Worm (Caenorhabditis elegans) whole organism, mixed stage, embryonic: ENCODE results near the gene D2045.7.

Experiments
- M03D4.4 ChIP-seq: sonication (generic microtip); optimal IDR thresholded peaks from 2 replicates; lab custom pipeline; 2017; ENCODE audit warnings: mild to moderate bottlenecking, missing genetic modification characterization, missing compliant biosample characterization
- bed-3 ChIP-seq: fragments of 200-800 bp; sonication (Bioruptor generic); optimal IDR thresholded peaks from 3 replicates; lab custom pipeline; 2018; ENCODE audit warnings: mild to moderate bottlenecking, missing genetic modification characterization, moderate library complexity, missing compliant biosample characterization
- blmp-1 ChIP-seq: fragments of 150-350 bp; optimal IDR thresholded peaks from 2 replicates; lab custom pipeline; 2014; ENCODE audit warnings: missing biosample characterization, missing genetic modification characterization
- ceh-39 ChIP-seq: fragments of 150-350 bp; optimal IDR thresholded peaks from 2 replicates; lab custom pipeline; 2014; ENCODE audit warnings: missing biosample characterization, missing genetic modification characterization
- ceh-83 ChIP-seq: fragments of 200-800 bp; sonication (Bioruptor generic); optimal IDR thresholded peaks from 2 replicates; lab custom pipeline; 2018; ENCODE audit warnings: mild to moderate bottlenecking, missing genetic modification characterization, missing compliant biosample characterization
- ces-1 ChIP-seq: fragments of 150-350 bp; optimal IDR thresholded peaks from 2 replicates; lab custom pipeline; 2014; ENCODE audit warnings: missing biosample characterization, missing genetic modification reagents, missing genetic modification characterization
- cnd-1 ChIP-seq: fragments of 200-800 bp; sonication (Bioruptor generic); optimal IDR thresholded peaks from 2 replicates; lab custom pipeline; 2018; ENCODE audit warnings: mild to moderate bottlenecking, missing genetic modification characterization, missing compliant biosample characterization
- drap-1 ChIP-seq: fragments of 200-800 bp; sonication (Bioruptor generic); optimal IDR thresholded peaks from 3 replicates; lab custom pipeline; 2018; ENCODE audit warnings: mild to moderate bottlenecking, missing genetic modification characterization, missing compliant biosample characterization
- elt-1 ChIP-seq: sonication (generic microtip); optimal IDR thresholded peaks from 2 replicates; lab custom pipeline; 2017; ENCODE audit warnings: missing genetic modification characterization, mild to moderate bottlenecking, missing compliant biosample characterization, antibody characterized with exemption, moderate library complexity, borderline replicate concordance; ENCODE audit not compliant: insufficient read depth
- elt-3 ChIP-seq: fragments of 150-350 bp; optimal IDR thresholded peaks from 2 replicates; lab custom pipeline; 2014; ENCODE audit warnings: missing biosample characterization, missing genetic modification characterization
- flh-1 ChIP-seq: fragments of 200-800 bp; sonication (Bioruptor generic); optimal IDR thresholded peaks from 2 replicates; lab custom pipeline; 2018; ENCODE audit warnings: mild to moderate bottlenecking, missing genetic modification characterization, moderate library complexity, missing compliant biosample characterization
- ham-2 ChIP-seq: fragments of 200-800 bp; sonication (Bioruptor generic); optimal IDR thresholded peaks from 2 replicates; lab custom pipeline; 2018; ENCODE audit warnings: mild to moderate bottlenecking, missing genetic modification characterization, missing compliant biosample characterization
- hlh-1 ChIP-seq: fragments of 150-350 bp; optimal IDR thresholded peaks from 2 replicates; lab custom pipeline; 2014; ENCODE audit warnings: missing biosample characterization, missing genetic modification reagents, missing genetic modification characterization
- lin-13 ChIP-seq: fragments of 150-350 bp; optimal IDR thresholded peaks from 2 replicates; lab custom pipeline; 2014; ENCODE audit warnings: missing biosample characterization, missing genetic modification characterization
- lin-32 ChIP-seq: fragments of 200-800 bp; sonication (Bioruptor generic); optimal IDR thresholded peaks from 2 replicates; lab custom pipeline; 2018; ENCODE audit warnings: mild to moderate bottlenecking, missing genetic modification characterization, missing compliant biosample characterization
- lsy-2 ChIP-seq: fragments of 150-350 bp; optimal IDR thresholded peaks from 2 replicates; lab custom pipeline; 2014; ENCODE audit warnings: missing biosample characterization, missing genetic modification characterization
- mab-5 ChIP-seq: fragments of 150-350 bp; optimal IDR thresholded peaks from 2 replicates; lab custom pipeline; 2014; ENCODE audit warnings: missing biosample characterization, missing genetic modification characterization
- mep-1 ChIP-seq: fragments of 150-350 bp; optimal IDR thresholded peaks from 2 replicates; lab custom pipeline; 2017; ENCODE audit warnings: missing biosample characterization, missing genetic modification reagents, missing genetic modification characterization, inconsistent platforms
- mls-2 ChIP-seq: sonication (generic microtip); optimal IDR thresholded peaks from 2 replicates; lab custom pipeline; 2016; ENCODE audit warnings: mild to moderate bottlenecking, missing genetic modification characterization, moderate library complexity, missing compliant biosample characterization
- nhr-2 ChIP-seq: fragments of 150-350 bp; optimal IDR thresholded peaks from 2 replicates; lab custom pipeline; 2014; ENCODE audit warnings: missing biosample characterization, missing genetic modification characterization
- nhr-237 ChIP-seq: fragments of 150-350 bp; optimal IDR thresholded peaks from 2 replicates; lab custom pipeline; 2014; ENCODE audit warnings: missing biosample characterization, missing genetic modification characterization
- nhr-28 ChIP-seq: fragments of 150-350 bp; optimal IDR thresholded peaks from 2 replicates; lab custom pipeline; 2014; ENCODE audit warnings: missing biosample characterization, missing genetic modification characterization
- nhr-76 ChIP-seq: sonication (generic microtip); optimal IDR thresholded peaks from 2 replicates; lab custom pipeline; 2017; ENCODE audit warnings: missing biosample characterization, missing genetic modification characterization
- pha-4 ChIP-seq: fragments of 150-350 bp; optimal IDR thresholded peaks from 2 replicates; lab custom pipeline; 2018; ENCODE audit warnings: missing biosample characterization, missing genetic modification reagents, missing genetic modification characterization
- sem-2 ChIP-seq: fragments of 200-800 bp; sonication (Bioruptor generic); optimal IDR thresholded peaks from 2 replicates; lab custom pipeline; 2018; ENCODE audit warnings: mild to moderate bottlenecking, missing genetic modification characterization, missing compliant biosample characterization
- sptf-1 ChIP-seq: sonication (generic microtip); optimal IDR thresholded peaks from 2 replicates; lab custom pipeline; 2017; ENCODE audit warnings: mild to moderate bottlenecking, missing genetic modification characterization, moderate library complexity, missing compliant biosample characterization
- tbx-8 ChIP-seq: fragments of 200-800 bp; sonication (Bioruptor generic); optimal IDR thresholded peaks from 2 replicates; lab custom pipeline; 2018; ENCODE audit warnings: mild to moderate bottlenecking, missing genetic modification characterization, moderate library complexity, missing compliant biosample characterization
- unc-120 ChIP-seq: sonication (generic microtip); optimal IDR thresholded peaks from 2 replicates; lab custom pipeline; 2017; ENCODE audit warnings: missing genetic modification characterization, missing compliant biosample characterization; ENCODE audit not compliant: poor library complexity, severe bottlenecking
- unc-39 ChIP-seq: fragments of 150-350 bp; optimal IDR thresholded peaks from 2 replicates; lab custom pipeline; 2014; ENCODE audit warnings: missing biosample characterization, missing genetic modification characterization
- unc-62 ChIP-seq: fragments of 150-350 bp; optimal IDR thresholded peaks from 2 replicates; lab custom pipeline; 2014; ENCODE audit warnings: missing biosample characterization, missing genetic modification reagents, missing genetic modification characterization
- zip-8 ChIP-seq: fragments of 150-350 bp; optimal IDR thresholded peaks from 2 replicates; lab custom pipeline; 2014; ENCODE audit warnings: missing biosample characterization, missing genetic modification characterization

Gene D2045.7

DNA sequence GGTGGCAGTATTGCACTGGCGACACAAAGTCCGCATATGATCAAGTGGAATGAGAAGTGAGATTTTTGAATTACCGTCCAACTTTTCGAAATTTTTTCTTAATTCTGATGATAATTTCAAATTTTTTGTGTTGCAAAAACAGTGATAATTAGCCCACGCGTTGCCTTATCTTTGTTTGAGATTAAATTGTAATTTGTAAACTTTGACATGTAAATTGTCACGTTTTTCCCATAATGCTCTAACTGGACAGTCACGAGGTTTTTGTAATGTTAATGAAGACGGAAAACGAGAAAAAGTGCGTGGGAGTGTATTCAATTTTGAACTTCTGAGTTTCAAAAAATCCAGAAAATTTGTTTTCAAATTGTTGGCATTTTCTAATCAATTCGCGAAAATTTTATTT lies 2.2 kb downstream of the D2045.7 start:
- TF ChIP-seq sptf-1 (tag; lab: Kevin White, UChicago) (no peak), M03D4.4 (tag; lab: Kevin White, UChicago) (no peak), unc-62 (no peak), ces-1 (GFP tag; lab: Kevin White, UChicago) (no peak), ceh-83 (no peak), nhr-76 (tag; lab: Kevin White, UChicago) (no peak), mep-1 (tag; lab: Kevin White, UChicago) (no peak), flh-1 (GFP tag; lab: Kevin White, UChicago) (no peak), unc-120 (tag; lab: Kevin White, UChicago) (no peak), ham-2 (GFP tag; lab: Kevin White, UChicago) (no peak), lin-32 (GFP tag; lab: Kevin White, UChicago) (no peak), nhr-28 (tag; lab: Kevin White, UChicago) (no peak), unc-39 (tag; lab: Kevin White, UChicago) (no peak), blmp-1 (tag; lab: Kevin White, UChicago) (no peak)

- no peak for TF ChIP-seq pha-4
- TF ChIP-seq nhr-2 (tag; lab: Kevin White, UChicago): no peak
- TF ChIP-seq unc-120 (tag; lab: Kevin White, UChicago): no peak
- no peak for TF ChIP-seq mls-2 (tag; lab: Kevin White, UChicago)
- TF ChIP-seq mab-5 (tag; lab: Kevin White, UChicago): no peak
- TF ChIP-seq elt-3 (tag; lab: Kevin White, UChicago): no peak
- no peak for TF ChIP-seq lsy-2 (tag; lab: Kevin White, UChicago)
- TF ChIP-seq drap-1: no peak
- no peak for TF ChIP-seq blmp-1 (tag; lab: Kevin White, UChicago)
- no peak for TF ChIP-seq ceh-39
- no peak for TF ChIP-seq unc-62
- TF ChIP-seq cnd-1 (tag; lab: Kevin White, UChicago): no peak
- no peak for TF ChIP-seq zip-8 (tag; lab: Kevin White, UChicago)
- TF ChIP-seq sptf-1 (tag; lab: Kevin White, UChicago): no peak
- no peak for TF ChIP-seq ham-2 (GFP tag; lab: Kevin White, UChicago)
- TF ChIP-seq bed-3 (GFP tag; lab: Kevin White, UChicago): no peak
- no peak for TF ChIP-seq nhr-76 (tag; lab: Kevin White, UChicago)
These were observed 2.7 kb downstream of the D2045.7 start, which contains the start of gene D2045.8 for ce11 chrIII:10481988-10482387. Gene D2045.8 (plus strand): TSS chrIII:10482288.

DNA sequence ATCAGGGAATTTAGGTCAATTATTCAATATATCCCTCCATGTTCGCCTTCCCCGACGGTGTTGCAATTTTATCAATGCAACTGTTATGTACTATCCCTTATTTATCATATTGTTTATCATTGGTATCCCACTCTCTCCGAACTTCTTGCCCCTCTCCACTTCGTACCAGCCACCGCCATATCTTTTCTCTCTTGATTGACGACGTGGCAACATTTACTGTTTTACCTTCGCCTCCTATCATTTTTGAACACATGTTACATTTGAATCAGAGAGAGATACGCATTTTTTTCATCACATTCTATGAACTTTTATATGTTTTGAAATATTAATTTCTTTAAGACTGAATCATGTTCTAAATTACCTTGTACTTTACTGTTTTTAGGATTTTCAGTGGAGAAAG lies 7.2 kb downstream of the D2045.7 start:
- TF ChIP-seq unc-62 (no peak), tbx-8 (no peak)

DNA sequence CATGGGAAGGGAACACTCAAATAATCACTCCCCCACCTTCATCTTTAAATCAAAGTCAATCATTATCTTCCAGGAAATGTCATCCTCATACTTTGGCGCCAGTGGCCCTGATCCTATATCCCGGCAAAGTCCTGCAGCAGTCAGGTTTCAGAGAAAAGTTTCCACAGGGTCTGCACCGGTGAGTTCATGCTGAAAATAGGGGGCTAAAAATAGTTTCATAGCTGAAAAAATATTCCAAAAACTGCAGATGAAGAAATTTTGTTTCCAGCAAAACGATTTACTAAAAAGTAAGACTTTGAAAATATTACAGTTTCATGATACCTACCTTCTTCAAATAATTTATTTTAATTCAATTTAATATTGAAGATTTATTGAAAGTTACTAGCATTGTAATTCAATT lies 8.8 kb downstream of the D2045.7 start, which contains the start of gene ptr-25:
TSS of gene ptr-25 (plus strand) at position 73 of the 400 bp plus-strand sequence.
- TF ChIP-seq mab-5 (tag; lab: Kevin White, UChicago) (no peak), lin-32 (GFP tag; lab: Kevin White, UChicago) (no peak), elt-1 (no peak), hlh-1 (no peak), bed-3 (GFP tag; lab: Kevin White, UChicago) (no peak), nhr-28 (tag; lab: Kevin White, UChicago) (no peak), sem-2 (GFP tag; lab: Kevin White, UChicago) (no peak)

DNA sequence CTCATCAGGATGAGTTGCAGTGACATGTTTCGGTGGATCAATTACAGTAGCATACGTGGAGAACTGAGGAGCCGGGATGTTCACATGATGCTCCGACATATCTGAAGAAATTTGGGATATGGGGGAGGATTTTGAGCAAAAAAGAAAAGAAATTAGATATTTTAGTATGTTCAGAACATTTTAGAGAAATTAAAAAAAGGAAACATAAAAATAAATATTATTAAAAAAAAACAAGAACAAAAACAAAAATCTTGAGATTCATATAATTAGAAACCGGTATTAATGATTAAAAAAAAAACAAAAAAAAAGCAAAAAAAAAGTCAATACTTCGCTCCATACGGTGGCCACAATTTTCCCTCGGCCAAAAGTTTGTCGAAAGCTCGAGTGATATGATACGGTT lies 24.5 kb downstream of the D2045.7 start, which contains the start of gene rab-33:
TSS of gene rab-33 (minus strand) at position 101 of the 400 bp plus-strand sequence.
- TF ChIP-seq ceh-39 (no peak), bed-3 (GFP tag; lab: Kevin White, UChicago) (no peak), nhr-28 (tag; lab: Kevin White, UChicago) (no peak), nhr-237 (no peak), drap-1 (no peak), lin-13 (tag; lab: Kevin White, UChicago) (no peak), sem-2 (GFP tag; lab: Kevin White, UChicago) (no peak), mep-1 (tag; lab: Kevin White, UChicago) (no peak), unc-39 (tag; lab: Kevin White, UChicago) (no peak)
- TF ChIP-seq, all 35 proteins: peak for 0
